Worm (Caenorhabditis elegans) whole organism, midembryonic: ENCODE measurements around the gene C01G12.9.

Source experiments
- T22C8.4 ChIP-seq: fragments of 200-800 bp; sonication (Bioruptor generic); IDR thresholded peaks from 2 replicates; pipeline ENCODE4 v1.3.6; 2022; ENCODE audit warnings: missing genetic modification characterization, missing compliant biosample characterization
- cog-1 ChIP-seq: sonication (generic microtip); optimal IDR thresholded peaks from 2 replicates; lab custom pipeline; 2016; ENCODE audit warnings: missing genetic modification characterization, missing compliant biosample characterization
- klf-2 ChIP-seq: fragments of 200-800 bp; sonication (Bioruptor generic); conservative IDR thresholded peaks from 2 replicates; pipeline ENCODE4 v1.3.6; 2022; ENCODE audit warnings: missing genetic modification reagents, missing genetic modification characterization, missing compliant biosample characterization
- med-1 ChIP-seq: sonication (generic microtip); optimal IDR thresholded peaks from 2 replicates; lab custom pipeline; 2017; ENCODE audit warnings: missing genetic modification characterization, mild to moderate bottlenecking, missing compliant biosample characterization, antibody characterized with exemption, missing genetic modification reagents; ENCODE audit not compliant: insufficient read depth
- ref-1 ChIP-seq: fragments of 200-800 bp; sonication (Bioruptor generic); conservative IDR thresholded peaks from 2 replicates; pipeline ENCODE4 v1.3.6; 2022; ENCODE audit warnings: missing genetic modification reagents, missing genetic modification characterization, missing compliant biosample characterization
- ztf-23 ChIP-seq: fragments of 200-800 bp; sonication (Bioruptor generic); IDR thresholded peaks from 2 replicates; pipeline ENCODE4 v1.3.6; 2022; ENCODE audit warnings: missing genetic modification reagents, missing genetic modification characterization, missing compliant biosample characterization

DNA sequence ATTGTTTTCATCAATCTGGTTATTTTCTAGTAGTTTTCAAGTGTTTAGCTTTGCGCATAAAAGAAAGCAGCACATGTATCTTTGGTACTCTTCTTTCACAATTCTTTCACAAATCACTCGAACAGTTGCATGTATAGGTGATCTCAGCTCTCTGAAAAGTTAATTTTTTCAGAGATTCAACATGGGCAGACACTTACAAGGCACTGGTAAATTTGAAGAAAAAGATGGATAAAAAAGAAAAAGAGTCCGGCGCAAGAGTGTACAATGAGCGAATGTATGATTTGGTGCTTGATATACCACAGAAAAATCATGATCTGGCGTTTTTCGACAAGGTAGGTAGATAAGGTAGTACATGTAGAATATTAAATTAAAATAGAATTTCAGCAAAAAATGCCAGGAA lies 39.3 kb downstream of the C01G12.9 start:
- TF ChIP-seq med-1, result no peak
- no peak for TF ChIP-seq T22C8.4 (GFP tag; lab: Robert Waterston, UW)
- TF ChIP-seq ztf-23, result no peak
- no peak for TF ChIP-seq ref-1
- TF ChIP-seq klf-2, result no peak
- TF ChIP-seq cog-1, result no peak
